Fruit fly (Drosophila melanogaster) Kc167 (cell line): ENCODE measurements around the gene CG33965.

Experiments used
- Myc ChIP-seq: fragments of >200 bp; optimal IDR thresholded peaks from 2 replicates; lab custom pipeline; 2017; ENCODE audit warnings: missing external identifiers
- Sin3A ChIP-seq: fragments of >200 bp; optimal IDR thresholded peaks from 2 replicates; lab custom pipeline; 2018; ENCODE audit warnings: missing external identifiers
- h ChIP-seq: fragments of >200 bp; optimal IDR thresholded peaks from 3 replicates; lab custom pipeline; 2018; ENCODE audit warnings: missing external identifiers
- insv ChIP-seq: fragments of >200 bp; optimal IDR thresholded peaks from 3 replicates; lab custom pipeline; 2018; ENCODE audit warnings: missing external identifiers
- psq ChIP-seq: fragments of >200 bp; optimal IDR thresholded peaks from 2 replicates; lab custom pipeline; 2017; ENCODE audit warnings: missing external identifiers
- ttk ChIP-seq: sonication (Bioruptor generic); optimal IDR thresholded peaks from 2 replicates; lab custom pipeline; 2017; ENCODE audit warnings: missing external identifiers

DNA sequence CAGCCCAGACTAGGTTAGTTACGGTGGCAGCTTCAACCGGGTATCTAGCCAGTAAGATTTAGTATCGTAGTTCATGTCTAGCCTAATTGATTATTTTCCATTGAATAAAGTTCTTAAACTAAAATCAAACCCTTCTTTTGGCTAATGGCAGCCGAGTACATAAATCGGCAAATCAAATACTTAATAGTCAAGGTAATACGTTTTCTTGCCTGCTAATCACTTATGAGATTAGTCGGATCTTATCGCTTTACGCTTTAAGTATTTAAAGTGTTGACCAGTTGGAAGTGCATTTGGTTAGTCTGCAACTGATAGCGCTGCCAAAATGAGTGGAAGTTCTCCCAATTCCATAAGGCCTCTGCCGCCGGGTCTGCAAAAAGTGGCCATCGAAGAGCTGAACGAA, at the start of gene CG33965:
- TF ChIP-seq insv (no peak), h (no peak), ttk (no peak), Myc (lab: Kevin White, UChicago) (no peak), psq (lab: Kevin White, UChicago) (no peak), Sin3A (lab: Kevin White, UChicago) (no peak)
